Fruit fly (Drosophila melanogaster): ENCODE data around the gene CG6761.

DNA sequence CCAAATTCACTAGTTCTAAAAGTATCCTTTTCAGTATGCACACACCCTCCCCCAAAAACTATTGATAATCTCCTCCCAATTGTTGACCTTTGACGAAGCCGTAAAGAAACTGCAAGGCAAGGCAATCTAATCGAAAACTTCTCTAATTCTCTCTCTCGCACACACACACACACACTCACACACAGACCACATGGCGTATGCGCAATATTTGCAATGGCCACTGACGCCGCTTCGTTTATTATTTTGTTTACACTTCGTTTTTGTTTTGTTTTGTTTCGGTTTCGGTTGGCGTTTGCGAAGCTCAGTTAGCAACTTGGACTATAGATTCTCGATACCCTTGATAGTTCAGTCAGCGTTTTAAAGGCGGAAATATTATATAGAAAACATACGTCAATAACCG lies 13.6 kb downstream of the CG6761 start:
- no peak for TF ChIP-seq EcR (GFP tag; optimal IDR thresholded peaks at IDR 0.05)
- TF ChIP-seq Pif1A (GFP tag; optimal IDR thresholded peaks at IDR 0.05): no peak
- no peak for TF ChIP-seq CG10348 (GFP tag; IDR thresholded peaks at IDR 0.05)
- no peak for TF ChIP-seq CG4496 (GFP tag; IDR thresholded peaks at IDR 0.05)

Measured in whole organism, pupa.